Fruit fly (Drosophila melanogaster): ENCODE measurements around the gene CG3191.

Gene CG3191

dm6 chrX:2225138-2225537 is 26.7 kb downstream of the CG3191 start, which contains the start of gene pcx (continued):
- TF ChIP-seq phol (tag; optimal IDR thresholded peaks at IDR 0.05) (peak; percentile 1), knrl (GFP tag; IDR thresholded peaks at IDR 0.05; ENCODE audit: partially characterized antibody) (peak; percentile 54; the same call in 2 of the 3 replicates), Dll (GFP tag; IDR thresholded peaks at IDR 0.05; ENCODE audit: partially characterized antibody) (peak; percentile 56; the same call in 1 of the 4 replicates), CG17568 (GFP tag; optimal IDR thresholded peaks at IDR 0.05) (no peak), B-H2 (GFP tag; optimal IDR thresholded peaks at IDR 0.05) (no peak), crc (GFP tag; optimal IDR thresholded peaks at IDR 0.05) (no peak), CG3995 (GFP tag; optimal IDR thresholded peaks at IDR 0.05) (no peak), CG13287 (GFP tag; IDR thresholded peaks at IDR 0.05; ENCODE audit: partially characterized antibody) (peak; percentile 71), nom (GFP tag; optimal IDR thresholded peaks at IDR 0.05) (no peak), p53 (GFP tag; optimal IDR thresholded peaks at IDR 0.05) (no peak), HLHmδ (GFP tag; optimal IDR thresholded peaks at IDR 0.05) (no peak), E2f1 (GFP tag; IDR thresholded peaks at IDR 0.05) (no peak), CG6791 (GFP tag; IDR thresholded peaks at IDR 0.05; ENCODE audit: partially characterized antibody) (peak; percentile 61; the same call in 2 of the 3 replicates), CG30403 (GFP tag; optimal IDR thresholded peaks at IDR 0.05) (no peak), CG10209 (GFP tag; optimal IDR thresholded peaks at IDR 0.05) (no peak), CG3281 (GFP tag; optimal IDR thresholded peaks at IDR 0.05) (no peak), CG11504 (tag; optimal IDR thresholded peaks at IDR 0.05) (no peak), wor (GFP tag; IDR thresholded peaks at IDR 0.05) (no peak), Doc2 (GFP tag; IDR thresholded peaks at IDR 0.05) (no peak), Gsc (GFP tag; IDR thresholded peaks at IDR 0.05) (no peak), Sry-δ (GFP tag; optimal IDR thresholded peaks at IDR 0.05) (peak; percentile 49), CG30431 (GFP tag; optimal IDR thresholded peaks at IDR 0.05) (no peak), CG17385 (GFP tag; optimal IDR thresholded peaks at IDR 0.05) (no peak), sim (GFP tag; IDR thresholded peaks at IDR 0.05) (no peak), dati (GFP tag; IDR thresholded peaks at IDR 0.05) (no peak), stwl (tag; optimal IDR thresholded peaks at IDR 0.05) (no peak), NC2β (GFP tag; optimal IDR thresholded peaks at IDR 0.05) (no peak), Spps (tag; optimal IDR thresholded peaks at IDR 0.05) (no peak), CG18764 (GFP tag; optimal IDR thresholded peaks at IDR 0.05) (peak; percentile 86), CG15479 (GFP tag; optimal IDR thresholded peaks at IDR 0.05) (no peak), MESR4 (GFP tag; optimal IDR thresholded peaks at IDR 0.05) (peak; percentile 52), bbx (GFP tag; IDR thresholded peaks at IDR 0.05; ENCODE audit: partially characterized antibody) (peak; percentile 58), Med (GFP tag) (peak; percentile 28), HLH4C (GFP tag; IDR thresholded peaks at IDR 0.05; ENCODE audit: partially characterized antibody) (peak; percentile 50), scrt (GFP tag; optimal IDR thresholded peaks at IDR 0.05) (no peak), nau (GFP tag; optimal IDR thresholded peaks at IDR 0.05) (no peak), CG9797 (GFP tag; optimal IDR thresholded peaks at IDR 0.05) (peak; percentile 34), vvl (GFP tag; IDR thresholded peaks at IDR 0.05) (0 out of 2 replicates have a peak, but pooled peaks have one; percentile 7), CG2129 (GFP tag; IDR thresholded peaks at IDR 0.05; ENCODE audit: partially characterized antibody) (no peak), Pdp1 (GFP tag; optimal IDR thresholded peaks at IDR 0.05) (no peak), CkIIα-i1 (GFP tag; IDR thresholded peaks at IDR 0.05) (no peak), slou (GFP tag; optimal IDR thresholded peaks at IDR 0.05) (no peak), CG3847 (GFP tag; IDR thresholded peaks at IDR 0.05) (no peak), Hsf (GFP tag; optimal IDR thresholded peaks at IDR 0.05) (no peak), pzg (GFP tag; optimal IDR thresholded peaks at IDR 0.05) (peak; percentile 49), E2f2 (GFP tag; IDR thresholded peaks at IDR 0.05) (peak; percentile 74), HmgD (GFP tag; optimal IDR thresholded peaks at IDR 0.05) (no peak), gfzf (GFP tag; optimal IDR thresholded peaks at IDR 0.05) (peak; percentile 50), luna (GFP tag; optimal IDR thresholded peaks at IDR 0.05) (no peak), CG17612 (GFP tag; IDR thresholded peaks at IDR 0.05) (no peak), CG9932 (GFP tag; IDR thresholded peaks at IDR 0.05) (no peak)

Measured in whole organism, embryonic.